Worm (Caenorhabditis elegans) whole organism, early embryonic: Measurements from ENCODE around the gene cyb-1.
"Not testable (repeated sequence)": the region's sequence is repeated elsewhere in the genome, so short reads cannot be mapped to it uniquely, and the experiment has no call there.

ENCODE experiments used
- ceh-13 ChIP-seq: fragments of 200-800 bp; sonication (Bioruptor generic); optimal IDR thresholded peaks from 2 replicates; lab custom pipeline; 2018; ENCODE audit warnings: mild to moderate bottlenecking, missing genetic modification characterization, missing compliant biosample characterization
- ets-7 ChIP-seq: sonication (generic microtip); optimal IDR thresholded peaks from 2 replicates; lab custom pipeline; 2016; ENCODE audit warnings: missing genotype, missing genetic modification characterization, missing compliant biosample characterization
- flt-1 ChIP-seq: fragments of 200-800 bp; sonication (Bioruptor generic); IDR thresholded peaks from 2 replicates; pipeline ENCODE4 v1.3.6; 2022; ENCODE audit warnings: missing genetic modification characterization, missing compliant biosample characterization
- hmbx-1 ChIP-seq: sonication (generic microtip); optimal IDR thresholded peaks from 2 replicates; lab custom pipeline; 2016; ENCODE audit warnings: mild to moderate bottlenecking, missing genetic modification characterization, missing compliant biosample characterization
- hmg-4 ChIP-seq: fragments of 200-800 bp; sonication (Bioruptor generic); optimal IDR thresholded peaks from 2 replicates; lab custom pipeline; 2018; ENCODE audit warnings: mild to moderate bottlenecking, missing genetic modification characterization, missing compliant biosample characterization
- hnd-1 ChIP-seq: sonication (generic microtip); optimal IDR thresholded peaks from 2 replicates; lab custom pipeline; 2016; ENCODE audit warnings: missing genetic modification characterization, missing compliant biosample characterization
- scrt-1 ChIP-seq: fragments of 200-800 bp; sonication (Bioruptor generic); IDR thresholded peaks from 2 replicates; pipeline ENCODE4 v1.3.6; 2022; ENCODE audit warnings: missing genetic modification characterization, missing compliant biosample characterization
- sea-1 ChIP-seq: fragments of 200-800 bp; sonication (Bioruptor generic); conservative IDR thresholded peaks from 2 replicates; pipeline ENCODE4 v1.3.6; 2022; ENCODE audit warnings: missing genetic modification characterization, missing compliant biosample characterization
- tbx-11 ChIP-seq: fragments of 200-800 bp; sonication (Bioruptor generic); IDR thresholded peaks from 2 replicates; pipeline ENCODE4 v1.3.6; 2022; ENCODE audit warnings: missing genetic modification characterization, missing compliant biosample characterization

DNA sequence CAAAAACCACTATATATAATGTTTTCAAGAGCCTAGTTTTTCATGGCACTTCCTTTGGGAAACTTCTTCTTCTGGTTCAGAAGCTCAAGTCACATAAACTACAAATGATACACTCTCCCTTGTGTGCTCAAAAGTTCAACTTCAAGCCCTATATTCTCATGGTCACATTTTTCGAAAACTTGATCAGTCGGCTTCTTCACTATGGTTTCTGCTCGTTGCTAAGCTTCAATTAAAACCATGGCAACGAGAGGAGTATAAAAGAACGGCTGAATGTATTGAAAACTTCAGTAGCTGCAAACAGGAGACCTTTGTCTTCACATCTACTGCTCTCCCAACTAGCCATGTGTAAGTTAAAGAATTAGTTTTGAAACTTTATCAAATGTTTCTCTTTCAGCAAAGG lies 47.7 kb upstream of the cyb-1 start, which contains the start of gene R102.2:
- not testable (repeated sequence) for TF ChIP-seq sea-1; scrt-1 (GFP tag; lab: Robert Waterston, UW); hmg-4 (GFP tag; lab: Kevin White, UChicago); hmbx-1 (tag; lab: Kevin White, UChicago); flt-1 (GFP tag; lab: Robert Waterston, UW); hnd-1 (tag; lab: Kevin White, UChicago); tbx-11; ceh-13 (GFP tag; lab: Kevin White, UChicago); ets-7 (tag; lab: Kevin White, UChicago)
